Worm (Caenorhabditis elegans) whole organism, late embryonic: Measurements from ENCODE around the gene mrps-23.

Experiments
- C38D4.7 ChIP-seq: fragments of 200-800 bp; sonication (Bioruptor generic); optimal IDR thresholded peaks from 2 replicates; lab custom pipeline; 2018; ENCODE audit warnings: mild to moderate bottlenecking, missing genetic modification characterization, moderate library complexity, missing compliant biosample characterization
- K02D7.2 ChIP-seq: sonication (generic microtip); optimal IDR thresholded peaks from 2 replicates; lab custom pipeline; 2017; ENCODE audit warnings: mild to moderate bottlenecking, missing genetic modification characterization, missing compliant biosample characterization
- K09A11.1 ChIP-seq: sonication (generic microtip); optimal IDR thresholded peaks from 2 replicates; lab custom pipeline; 2017; ENCODE audit warnings: antibody characterized with exemption, mild to moderate bottlenecking, missing genetic modification characterization, missing compliant biosample characterization; ENCODE audit not compliant: insufficient read depth
- ahr-1 ChIP-seq: sonication (generic microtip); optimal IDR thresholded peaks from 2 replicates; lab custom pipeline; 2016; ENCODE audit warnings: missing genetic modification characterization, missing compliant biosample characterization
- ama-1 ChIP-seq: fragments of 150-350 bp; optimal IDR thresholded peaks from 2 replicates; lab custom pipeline; 2014
- ceh-14 ChIP-seq: sonication (generic microtip); optimal IDR thresholded peaks from 2 replicates; lab custom pipeline; 2016; ENCODE audit warnings: missing genotype, missing genetic modification characterization, missing compliant biosample characterization
- ceh-18 ChIP-seq: sonication (generic microtip); optimal IDR thresholded peaks from 2 replicates; lab custom pipeline; 2016; ENCODE audit warnings: missing genetic modification characterization, missing compliant biosample characterization
- ceh-19 ChIP-seq: fragments of 200-800 bp; sonication (Bioruptor generic); optimal IDR thresholded peaks from 2 replicates; lab custom pipeline; 2018; ENCODE audit warnings: mild to moderate bottlenecking, missing genetic modification characterization, missing compliant biosample characterization
- ceh-22 ChIP-seq: sonication (generic microtip); optimal IDR thresholded peaks from 2 replicates; lab custom pipeline; 2017; ENCODE audit warnings: missing biosample characterization, missing genetic modification characterization
- ceh-24 ChIP-seq: sonication (generic microtip); optimal IDR thresholded peaks from 2 replicates; lab custom pipeline; 2016; ENCODE audit warnings: mild to moderate bottlenecking, missing genetic modification characterization, missing compliant biosample characterization
- ceh-30 ChIP-seq: fragments of 150-350 bp; optimal IDR thresholded peaks from 2 replicates; lab custom pipeline; 2014; ENCODE audit warnings: missing biosample characterization, missing genetic modification characterization
- ceh-45 ChIP-seq: fragments of 200-800 bp; sonication (Bioruptor generic); IDR thresholded peaks from 2 replicates; pipeline ENCODE4 v1.3.6; 2022; ENCODE audit warnings: missing genetic modification reagents, missing genetic modification characterization, missing compliant biosample characterization
- che-1 ChIP-seq: sonication (generic microtip); optimal IDR thresholded peaks from 2 replicates; lab custom pipeline; 2016; ENCODE audit warnings: mild to moderate bottlenecking, missing genetic modification characterization, missing compliant biosample characterization
- dmd-4 ChIP-seq: sonication (generic microtip); optimal IDR thresholded peaks from 2 replicates; lab custom pipeline; 2016; ENCODE audit warnings: borderline replicate concordance, missing genetic modification characterization, missing compliant biosample characterization
- dve-1 ChIP-seq: sonication (generic microtip); optimal IDR thresholded peaks from 2 replicates; lab custom pipeline; 2017; ENCODE audit warnings: antibody characterized with exemption, mild to moderate bottlenecking, missing genetic modification characterization, missing compliant biosample characterization
- elt-2 ChIP-seq: sonication (generic microtip); optimal IDR thresholded peaks from 2 replicates; lab custom pipeline; 2016; ENCODE audit warnings: missing genetic modification reagents, missing genetic modification characterization, missing compliant biosample characterization
- elt-4 ChIP-seq: sonication (generic microtip); optimal IDR thresholded peaks from 2 replicates; lab custom pipeline; 2016; ENCODE audit warnings: missing genetic modification characterization, missing compliant biosample characterization
- fax-1 ChIP-seq: sonication (generic microtip); optimal IDR thresholded peaks from 2 replicates; lab custom pipeline; 2016; ENCODE audit warnings: missing genotype, missing genetic modification characterization, missing compliant biosample characterization
- fkh-10 ChIP-seq: fragments of 150-350 bp; optimal IDR thresholded peaks from 2 replicates; lab custom pipeline; 2014; ENCODE audit warnings: missing biosample characterization, missing genetic modification reagents, missing genetic modification characterization
- gmeb-2 ChIP-seq: sonication (generic microtip); optimal IDR thresholded peaks from 2 replicates; lab custom pipeline; 2016; ENCODE audit warnings: missing genetic modification characterization, inconsistent platforms, missing compliant biosample characterization
- nfya-1 ChIP-seq: sonication (generic microtip); optimal IDR thresholded peaks from 2 replicates; lab custom pipeline; 2017; ENCODE audit warnings: missing genetic modification characterization, mild to moderate bottlenecking, missing compliant biosample characterization, antibody characterized with exemption, moderate library complexity
- nhr-11 ChIP-seq: fragments of 150-350 bp; optimal IDR thresholded peaks from 2 replicates; lab custom pipeline; 2014; ENCODE audit warnings: missing biosample characterization, missing genetic modification characterization
- nhr-232 ChIP-seq: sonication (generic microtip); optimal IDR thresholded peaks from 2 replicates; lab custom pipeline; 2016; ENCODE audit warnings: missing genetic modification characterization, missing compliant biosample characterization
- pag-3 ChIP-seq: sonication (generic microtip); optimal IDR thresholded peaks from 2 replicates; lab custom pipeline; 2016; ENCODE audit warnings: missing compliant biosample characterization, missing genetic modification characterization, borderline replicate concordance
- pat-9 ChIP-seq: fragments of 200-800 bp; sonication (Bioruptor generic); optimal IDR thresholded peaks from 2 replicates; lab custom pipeline; 2018; ENCODE audit warnings: mild to moderate bottlenecking, missing genetic modification characterization, moderate library complexity, missing compliant biosample characterization
- pax-1 ChIP-seq: fragments of 150-350 bp; optimal IDR thresholded peaks from 2 replicates; lab custom pipeline; 2014; ENCODE audit warnings: missing biosample characterization, missing genetic modification characterization
- pqm-1 ChIP-seq: sonication (generic microtip); optimal IDR thresholded peaks from 2 replicates; lab custom pipeline; 2016; ENCODE audit warnings: missing genetic modification characterization, missing compliant biosample characterization
- sdc-2 ChIP-seq: sonication (generic microtip); optimal IDR thresholded peaks from 2 replicates; lab custom pipeline; 2016; ENCODE audit warnings: missing genotype, missing genetic modification characterization, missing compliant biosample characterization
- sox-2 ChIP-seq: fragments of 200-800 bp; sonication (Bioruptor generic); IDR thresholded peaks from 2 replicates; pipeline ENCODE4 v1.3.6; 2022; ENCODE audit warnings: missing genetic modification reagents, missing genetic modification characterization, missing compliant biosample characterization
- tbx-2 ChIP-seq: sonication (generic microtip); optimal IDR thresholded peaks from 2 replicates; lab custom pipeline; 2016; ENCODE audit warnings: missing genetic modification characterization, missing compliant biosample characterization
- tbx-7 ChIP-seq: sonication (generic microtip); optimal IDR thresholded peaks from 2 replicates; lab custom pipeline; 2016; ENCODE audit warnings: missing genotype, missing genetic modification characterization, missing compliant biosample characterization
- ttx-3 ChIP-seq: sonication (generic microtip); optimal IDR thresholded peaks from 2 replicates; lab custom pipeline; 2016; ENCODE audit warnings: missing genetic modification reagents, missing genetic modification characterization, missing compliant biosample characterization
- unc-42 ChIP-seq: sonication (generic microtip); optimal IDR thresholded peaks from 2 replicates; lab custom pipeline; 2016; ENCODE audit warnings: missing genotype, missing genetic modification characterization, missing compliant biosample characterization
- unc-86 ChIP-seq: sonication (generic microtip); optimal IDR thresholded peaks from 2 replicates; lab custom pipeline; 2016; ENCODE audit warnings: missing genetic modification characterization, missing compliant biosample characterization
- zip-5 ChIP-seq: sonication (generic microtip); optimal IDR thresholded peaks from 2 replicates; lab custom pipeline; 2016; ENCODE audit warnings: missing genetic modification characterization, missing compliant biosample characterization
- ztf-16 ChIP-seq: sonication (generic microtip); optimal IDR thresholded peaks from 2 replicates; lab custom pipeline; 2017; ENCODE audit warnings: missing genetic modification characterization, missing compliant biosample characterization

Gene mrps-23

ce11 chrIII:9523581-9523980 lies at the start of gene mrps-23:
Gene mrps-23, minus strand, starts transcription at chrIII:9523672.
- TF ChIP-seq pag-3 (tag; lab: Kevin White, UChicago) (no peak), unc-42 (tag; lab: Kevin White, UChicago) (peak; percentile 6), ceh-22 (tag; lab: Kevin White, UChicago) (no peak), tbx-7 (tag; lab: Kevin White, UChicago) (no peak), zip-5 (no peak), nfya-1 (tag; lab: Kevin White, UChicago) (peak; percentile 11), ceh-18 (peak; percentile 16)
- TF ChIP-seq, all 69 proteins: peak for 3

ce11 chrIII:9570869-9571268 lies 47.4 kb upstream of the mrps-23 start:
- no peak for TF ChIP-seq dve-1 (tag; lab: Kevin White, UChicago)
- peak; percentile 99 for TF ChIP-seq nfya-1 (tag; lab: Kevin White, UChicago)

ce11 chrIII:9568451-9568850 lies 45.0 kb upstream of the mrps-23 start, which contains the start of gene C48B4.13:
Gene C48B4.13, plus strand, starts transcription at chrIII:9568751.
- TF ChIP-seq K02D7.2, result no peak
- no peak for TF ChIP-seq sdc-2 (tag; lab: Kevin White, UChicago)
- no peak for TF ChIP-seq gmeb-2 (tag; lab: Kevin White, UChicago)
- TF ChIP-seq ceh-14 (tag; lab: Kevin White, UChicago), result no peak
- TF ChIP-seq pqm-1 (tag; lab: Kevin White, UChicago), result no peak

- TF ChIP-seq unc-86 (tag; lab: Kevin White, UChicago) (no peak), zip-5 (no peak), ceh-14 (tag; lab: Kevin White, UChicago) (no peak), C38D4.7 (GFP tag; lab: Kevin White, UChicago) (no peak), fkh-10 (GFP tag; lab: Kevin White, UChicago) (no peak)
These were observed 42.5 kb upstream of the mrps-23 start, which contains the start of gene C48B4.11 for ce11 chrIII:9565973-9566372. Gene C48B4.11, minus strand, starts transcription at chrIII:9566115.

- no peak for TF ChIP-seq sox-2 (GFP tag; lab: Robert Waterston, UW)
- no peak for TF ChIP-seq dmd-4 (tag; lab: Kevin White, UChicago)
- TF ChIP-seq tbx-2 (tag; lab: Kevin White, UChicago), result no peak
- no peak for TF ChIP-seq elt-2 (tag; lab: Kevin White, UChicago)
- TF ChIP-seq fax-1 (tag; lab: Kevin White, UChicago), result no peak
- no peak for TF ChIP-seq che-1 (tag; lab: Kevin White, UChicago)
- TF ChIP-seq nhr-11 (tag; lab: Kevin White, UChicago), result no peak
These were observed 40.9 kb upstream of the mrps-23 start, which contains the start of gene C48B4.10 for ce11 chrIII:9564410-9564809. Gene C48B4.10, minus strand, starts transcription at chrIII:9564510.

- TF ChIP-seq ttx-3 (tag; lab: Kevin White, UChicago) (no peak), tbx-7 (tag; lab: Kevin White, UChicago) (no peak), elt-4 (tag; lab: Kevin White, UChicago) (no peak), fkh-10 (GFP tag; lab: Kevin White, UChicago) (no peak), ceh-22 (tag; lab: Kevin White, UChicago) (no peak), sox-2 (GFP tag; lab: Robert Waterston, UW) (no peak), K09A11.1 (tag; lab: Kevin White, UChicago) (no peak), ama-1 (lab: Kevin White, UChicago) (no peak), pat-9 (tag; lab: Kevin White, UChicago) (no peak), nhr-232 (tag; lab: Kevin White, UChicago) (no peak), K02D7.2 (no peak), ceh-24 (tag; lab: Kevin White, UChicago) (no peak), ceh-19 (GFP tag; lab: Kevin White, UChicago) (no peak), nhr-11 (tag; lab: Kevin White, UChicago) (no peak), ahr-1 (no peak), pax-1 (tag; lab: Kevin White, UChicago) (no peak), ceh-45 (GFP tag; lab: Robert Waterston, UW) (no peak), ceh-30 (tag; lab: Kevin White, UChicago) (no peak), ztf-16 (tag; lab: Kevin White, UChicago) (no peak)
These were observed 39.8 kb upstream of the mrps-23 start, which contains the start of gene C48B4.9 for ce11 chrIII:9563235-9563634. Gene C48B4.9, minus strand, starts transcription at chrIII:9563335.
